Fruit fly (Drosophila melanogaster): ENCODE results near the gene 14-3-3epsilon.

DNA sequence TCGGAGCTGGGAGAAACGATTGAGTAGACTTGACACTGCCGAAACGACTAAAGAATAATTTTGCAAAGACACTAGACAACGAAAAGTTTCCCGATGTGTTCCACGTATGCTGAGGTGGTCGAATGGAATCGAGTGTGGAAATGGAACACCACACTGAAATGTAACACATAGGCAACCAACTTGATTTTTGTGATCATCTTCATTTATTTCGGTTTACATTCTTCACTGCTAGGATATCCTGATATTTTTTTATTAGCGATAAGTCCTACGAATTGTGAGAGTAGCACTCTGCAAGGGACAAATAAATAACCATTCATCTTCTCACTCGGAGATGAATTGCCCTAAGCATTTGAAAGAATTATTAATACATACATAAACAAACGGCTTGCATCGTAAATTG is 46.3 kb downstream of the 14-3-3epsilon start, which contains the start of gene CG7131:
- TF ChIP-seq CG6792 (GFP tag; optimal IDR thresholded peaks at IDR 0.05) (no peak), CG6276 (GFP tag; optimal IDR thresholded peaks at IDR 0.05) (no peak), CG1621 (tag; optimal IDR thresholded peaks at IDR 0.05) (no peak), esn (GFP tag; optimal IDR thresholded peaks at IDR 0.05) (no peak), ss (GFP tag; optimal IDR thresholded peaks at IDR 0.05) (no peak), CG6163 (GFP tag; IDR thresholded peaks at IDR 0.05) (no peak)

All from whole organism, prepupa.